Worm (Caenorhabditis elegans) whole organism, young adult: ENCODE measurements around the gene rde-11.

Experiments
- die-1 ChIP-seq: sonication (generic microtip); optimal IDR thresholded peaks from 2 replicates; lab custom pipeline; 2016; ENCODE audit warnings: missing genotype, mild to moderate bottlenecking, missing genetic modification characterization, missing compliant biosample characterization
- dox-1 ChIP-seq: fragments of 200-800 bp; sonication (Bioruptor generic); IDR thresholded peaks from 2 replicates; pipeline ENCODE4 v1.3.6; 2022; ENCODE audit warnings: missing genetic modification reagents, missing genetic modification characterization, missing compliant biosample characterization
- let-526 ChIP-seq: fragments of 200-800 bp; sonication (Bioruptor generic); IDR thresholded peaks from 2 replicates; pipeline ENCODE4 v1.3.6; 2022; ENCODE audit warnings: missing genetic modification reagents, missing genetic modification characterization, missing compliant biosample characterization
- nfya-2 ChIP-seq: fragments of 200-800 bp; sonication (Bioruptor generic); IDR thresholded peaks from 2 replicates; pipeline ENCODE4 v1.3.6; 2022; ENCODE audit warnings: missing genetic modification reagents, missing genetic modification characterization, missing compliant biosample characterization
- pha-4 ChIP-seq: fragments of 150-350 bp; sonication (generic microtip); optimal IDR thresholded peaks from 2 replicates; lab custom pipeline; 2014; ENCODE audit warnings: missing biosample characterization, missing genetic modification reagents, missing genetic modification characterization
- sea-2 ChIP-seq: fragments of 200-800 bp; sonication (Bioruptor generic); IDR thresholded peaks from 2 replicates; pipeline ENCODE4 v1.3.6; 2022; ENCODE audit warnings: missing genetic modification characterization, missing compliant biosample characterization
- unc-62 ChIP-seq: fragments of 150-350 bp; optimal IDR thresholded peaks from 2 replicates; lab custom pipeline; 2014; ENCODE audit warnings: missing biosample characterization, missing genetic modification reagents, missing genetic modification characterization
- ztf-18 ChIP-seq: sonication (generic microtip); optimal IDR thresholded peaks from 2 replicates; lab custom pipeline; 2016; ENCODE audit warnings: missing genotype, mild to moderate bottlenecking, missing genetic modification characterization, missing compliant biosample characterization

DNA sequence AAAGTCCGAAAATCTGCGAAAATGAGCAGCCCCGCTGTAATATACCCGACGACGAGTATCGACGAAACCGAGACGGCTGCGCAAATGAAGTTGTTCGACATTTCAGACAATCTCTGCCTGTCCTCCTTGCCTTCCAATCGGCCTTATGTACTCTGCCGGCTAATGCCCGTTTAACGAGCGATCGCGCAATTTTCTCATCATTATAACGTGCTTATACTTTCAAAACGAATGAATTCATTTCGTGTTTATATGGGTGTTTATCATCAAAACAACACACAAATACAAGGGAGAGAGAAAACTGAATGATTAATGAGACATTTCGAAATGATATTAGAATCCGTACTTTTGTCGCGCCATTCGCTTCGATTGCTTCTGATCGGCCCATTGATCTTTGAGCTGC, 14.0 kb upstream of the rde-11 start, which contains the start of gene col-132:
- no peak for TF ChIP-seq die-1 (tag; lab: Kevin White, UChicago)
- no peak for TF ChIP-seq sea-2
- TF ChIP-seq let-526 (GFP tag; lab: Robert Waterston, UW), result no peak
- no peak for TF ChIP-seq nfya-2 (GFP tag; lab: Robert Waterston, UW)
- no peak for TF ChIP-seq unc-62 (GFP tag; lab: Kevin White, UChicago)
- TF ChIP-seq ztf-18 (tag; lab: Kevin White, UChicago), result no peak
- no peak for TF ChIP-seq dox-1 (GFP tag; lab: Robert Waterston, UW)
- TF ChIP-seq pha-4 (tag; lab: Kevin White, UChicago), result no peak
